Fruit fly (Drosophila melanogaster): ENCODE measurements around the gene Pomp.

Gene Pomp

dm6 chr2L:20822489-20823195, 35.2 kb downstream of the Pomp start, which contains the start of gene CG9331 (continued):
- TF ChIP-seq CG14050 (GFP tag; IDR thresholded peaks at IDR 0.05) (no peak), az2 (GFP tag; optimal IDR thresholded peaks at IDR 0.05) (no peak), insv (GFP tag; optimal IDR thresholded peaks at IDR 0.05) (peak in 1 of 2 experiments; percentile 90), CG11504 (tag; optimal IDR thresholded peaks at IDR 0.05) (no peak), CG18599 (GFP tag; optimal IDR thresholded peaks at IDR 0.05) (no peak), Hr3 (GFP tag; optimal IDR thresholded peaks at IDR 0.05) (no peak), Opbp (GFP tag; IDR thresholded peaks at IDR 0.05; ENCODE audit: partially characterized antibody) (peak; percentile 65; the same call in 2 of the 3 replicates), zfh1 (GFP tag; IDR thresholded peaks at IDR 0.05) (no peak), stc (GFP tag; IDR thresholded peaks at IDR 0.05) (0 out of 2 replicates have a peak, but pooled peaks have one; percentile 12), CG3281 (GFP tag; optimal IDR thresholded peaks at IDR 0.05) (no peak), Dip2 (GFP tag; IDR thresholded peaks at IDR 0.05) (no peak), H2.0 (GFP tag; IDR thresholded peaks at IDR 0.05) (no peak), en (GFP tag; optimal IDR thresholded peaks at IDR 0.05) (no peak), Med (GFP tag) (peak; percentile 90), kay (GFP tag; optimal IDR thresholded peaks at IDR 0.05) (peak; percentile 47), CG5245 (GFP tag; optimal IDR thresholded peaks at IDR 0.05) (no peak), CG1603 (tag; optimal IDR thresholded peaks at IDR 0.05) (no peak), CG11085 (GFP tag; IDR thresholded peaks at IDR 0.05) (no peak), BtbVII (GFP tag; optimal IDR thresholded peaks at IDR 0.05) (no peak), CG15073 (GFP tag; optimal IDR thresholded peaks at IDR 0.05) (no peak), gcm (GFP tag; optimal IDR thresholded peaks at IDR 0.05) (peak; percentile 50), CG34224 (GFP tag; IDR thresholded peaks at IDR 0.05; ENCODE audit: partially characterized antibody) (peak; percentile 59; the same call in 2 of the 3 replicates), ac (GFP tag; optimal IDR thresholded peaks at IDR 0.05) (no peak), Dbx (GFP tag; IDR thresholded peaks at IDR 0.05) (no peak), Rx (GFP tag; IDR thresholded peaks at IDR 0.05) (no peak), CG7987 (GFP tag; optimal IDR thresholded peaks at IDR 0.05) (no peak), Gug (GFP tag; IDR thresholded peaks at IDR 0.05) (no peak), sens (GFP tag) (peak; percentile 27), CG14441 (GFP tag; IDR thresholded peaks at IDR 0.05) (no peak), jing (GFP tag; optimal IDR thresholded peaks at IDR 0.05) (no peak), prd (optimal IDR thresholded peaks at IDR 0.05) (no peak), prd (GFP tag; IDR thresholded peaks at IDR 0.05) (no peak), tup (GFP tag; optimal IDR thresholded peaks at IDR 0.05) (no peak), Hmx (GFP tag; optimal IDR thresholded peaks at IDR 0.05) (no peak), gcm2 (GFP tag; optimal IDR thresholded peaks at IDR 0.05) (no peak), CG17912 (GFP tag; optimal IDR thresholded peaks at IDR 0.05) (peak; percentile 51), CG10565 (GFP tag; optimal IDR thresholded peaks at IDR 0.05) (no peak), ap (GFP tag; IDR thresholded peaks at IDR 0.05) (no peak), dm (GFP tag; optimal IDR thresholded peaks at IDR 0.05) (peak; percentile 3), emc (GFP tag; optimal IDR thresholded peaks at IDR 0.05) (no peak), HHEX (GFP tag; optimal IDR thresholded peaks at IDR 0.05) (no peak), CG3726 (GFP tag; IDR thresholded peaks at IDR 0.05) (no peak), Usf (GFP tag; optimal IDR thresholded peaks at IDR 0.05) (no peak), eyg (GFP tag; optimal IDR thresholded peaks at IDR 0.05) (no peak), CHES-1-like (GFP tag; optimal IDR thresholded peaks at IDR 0.05) (no peak), CG14667 (GFP tag; IDR thresholded peaks at IDR 0.05) (no peak), CG2199 (GFP tag; IDR thresholded peaks at IDR 0.05) (0 out of 3 replicates have a peak, but pooled peaks have one; percentile 44), bigmax (GFP tag; optimal IDR thresholded peaks at IDR 0.05) (no peak), Myb (GFP tag; optimal IDR thresholded peaks at IDR 0.05) (no peak), Sox102F (GFP tag; optimal IDR thresholded peaks at IDR 0.05) (peak; percentile 0), CG10959 (GFP tag; IDR thresholded peaks at IDR 0.05) (no peak)
